Worm (Caenorhabditis elegans) whole organism, mixed stage, embryonic: Measurements from ENCODE around the gene ooc-3.

Source experiments
- drap-1 ChIP-seq: fragments of 200-800 bp; sonication (Bioruptor generic); optimal IDR thresholded peaks from 3 replicates; lab custom pipeline; 2018; ENCODE audit warnings: mild to moderate bottlenecking, missing genetic modification characterization, missing compliant biosample characterization
- ham-2 ChIP-seq: fragments of 200-800 bp; sonication (Bioruptor generic); optimal IDR thresholded peaks from 2 replicates; lab custom pipeline; 2018; ENCODE audit warnings: mild to moderate bottlenecking, missing genetic modification characterization, missing compliant biosample characterization
- hlh-1 ChIP-seq: fragments of 150-350 bp; optimal IDR thresholded peaks from 2 replicates; lab custom pipeline; 2014; ENCODE audit warnings: missing biosample characterization, missing genetic modification reagents, missing genetic modification characterization
- lin-13 ChIP-seq: fragments of 150-350 bp; optimal IDR thresholded peaks from 2 replicates; lab custom pipeline; 2014; ENCODE audit warnings: missing biosample characterization, missing genetic modification characterization
- mep-1 ChIP-seq: fragments of 150-350 bp; optimal IDR thresholded peaks from 2 replicates; lab custom pipeline; 2017; ENCODE audit warnings: missing biosample characterization, missing genetic modification reagents, missing genetic modification characterization, inconsistent platforms
- pha-4 ChIP-seq: fragments of 150-350 bp; optimal IDR thresholded peaks from 2 replicates; lab custom pipeline; 2018; ENCODE audit warnings: missing biosample characterization, missing genetic modification reagents, missing genetic modification characterization
- sem-2 ChIP-seq: fragments of 200-800 bp; sonication (Bioruptor generic); optimal IDR thresholded peaks from 2 replicates; lab custom pipeline; 2018; ENCODE audit warnings: mild to moderate bottlenecking, missing genetic modification characterization, missing compliant biosample characterization
- snpc-4 ChIP-seq: fragments of 150-350 bp; optimal IDR thresholded peaks from 2 replicates; lab custom pipeline; 2014; ENCODE audit warnings: missing biosample characterization, missing genetic modification characterization
- unc-39 ChIP-seq: fragments of 150-350 bp; optimal IDR thresholded peaks from 2 replicates; lab custom pipeline; 2014; ENCODE audit warnings: missing biosample characterization, missing genetic modification characterization
- unc-62 ChIP-seq: fragments of 150-350 bp; optimal IDR thresholded peaks from 2 replicates; lab custom pipeline; 2014; ENCODE audit warnings: missing biosample characterization, missing genetic modification reagents, missing genetic modification characterization
- zip-8 ChIP-seq: fragments of 150-350 bp; optimal IDR thresholded peaks from 2 replicates; lab custom pipeline; 2014; ENCODE audit warnings: missing biosample characterization, missing genetic modification characterization
- ztf-11 ChIP-seq: fragments of 150-350 bp; optimal IDR thresholded peaks from 2 replicates; lab custom pipeline; 2014; ENCODE audit warnings: missing biosample characterization, missing genetic modification characterization

DNA sequence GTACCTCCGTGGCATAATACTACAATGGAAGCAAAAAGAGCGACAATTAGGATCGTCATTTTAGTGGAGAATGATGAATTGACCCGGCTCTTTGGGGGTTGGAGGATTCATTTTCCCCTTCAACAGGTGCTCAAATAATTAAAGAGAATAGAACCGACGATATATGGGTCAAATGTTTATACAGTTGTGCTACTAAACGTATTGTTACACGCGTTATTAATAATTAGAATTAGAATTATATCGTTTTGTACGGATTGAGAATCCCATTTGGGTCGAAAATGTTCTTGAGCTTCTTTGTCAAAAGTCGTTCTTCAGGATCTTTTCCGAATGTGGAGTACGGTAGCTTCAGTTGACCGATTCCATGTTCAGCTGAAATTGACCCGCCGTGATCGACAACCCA, 43.6 kb upstream of the ooc-3 start, which contains the start of gene Y62F5A.9:
- TF ChIP-seq ztf-11 (tag; lab: Kevin White, UChicago) (no peak), snpc-4 (tag; lab: Kevin White, UChicago) (no peak), unc-62 (GFP tag; lab: Kevin White, UChicago) (no peak), pha-4 (no peak), lin-13 (tag; lab: Kevin White, UChicago) (no peak), hlh-1 (no peak), drap-1 (GFP tag; lab: Kevin White, UChicago) (no peak), mep-1 (tag; lab: Kevin White, UChicago) (no peak), zip-8 (no peak), unc-39 (tag; lab: Kevin White, UChicago) (no peak), ham-2 (no peak), sem-2 (no peak)
